Worm (Caenorhabditis elegans) whole organism, L4/young adult: ENCODE results near the gene Y2H9A.6.

Source experiments
- W03F9.2 ChIP-seq: fragments of 150-350 bp; optimal IDR thresholded peaks from 2 replicates; lab custom pipeline; 2014; ENCODE audit warnings: missing biosample characterization, missing genetic modification characterization
- dao-5 ChIP-seq: sonication (generic microtip); optimal IDR thresholded peaks from 2 replicates; lab custom pipeline; 2016; ENCODE audit warnings: missing genotype, missing genetic modification characterization, moderate library complexity, missing compliant biosample characterization
- him-1 ChIP-seq: sonication (generic microtip); optimal IDR thresholded peaks from 2 replicates; lab custom pipeline; 2016; ENCODE audit warnings: missing genotype, missing genetic modification reagents, missing genetic modification characterization, missing compliant biosample characterization

DNA sequence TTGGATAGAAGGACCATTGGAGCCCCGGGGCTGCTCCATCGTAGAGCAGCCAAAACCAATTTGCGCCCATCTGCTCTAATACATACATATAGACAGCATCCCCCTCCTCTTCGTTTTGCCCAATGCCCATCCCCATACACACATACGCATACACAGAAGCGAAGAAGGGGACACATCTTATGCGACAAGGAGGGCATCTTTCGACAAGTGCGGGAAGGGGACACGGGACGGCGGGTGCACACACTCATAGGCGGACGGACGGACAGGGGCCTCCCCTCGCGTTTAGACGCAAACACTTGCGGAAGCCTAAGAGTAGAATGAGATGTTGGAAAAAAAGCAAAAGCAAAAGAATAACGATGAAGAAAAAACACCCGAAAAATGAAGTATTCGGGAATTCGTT is 47.2 kb upstream of the Y2H9A.6 start:
- peak; percentile 70 for TF ChIP-seq him-1 (tag; lab: Kevin White, UChicago)
- no peak for TF ChIP-seq W03F9.2 (tag; lab: Kevin White, UChicago)
- TF ChIP-seq dao-5 (tag; lab: Kevin White, UChicago) = no peak
